Fruit fly (Drosophila melanogaster): ENCODE results near the gene SMSr.

dm6 chr3L:7390004-7390403, 8.7 kb upstream of the SMSr start:
- TF ChIP-seq cic (GFP tag; optimal IDR thresholded peaks at IDR 0.05) (no peak), CG14711 (tag; optimal IDR thresholded peaks at IDR 0.05) (no peak), CG7101 (tag; optimal IDR thresholded peaks at IDR 0.05) (no peak), ovo (GFP tag; optimal IDR thresholded peaks at IDR 0.05) (no peak), CG12768 (GFP tag; optimal IDR thresholded peaks at IDR 0.05) (no peak), CG1620 (GFP tag; optimal IDR thresholded peaks at IDR 0.05) (no peak), Hr96 (GFP tag; optimal IDR thresholded peaks at IDR 0.05) (no peak), CG11617 (GFP tag; optimal IDR thresholded peaks at IDR 0.05) (no peak)

Measured in whole organism, adult.